Worm (Caenorhabditis elegans) whole organism, late embryonic: ENCODE measurements around the gene sox-2.
A peak's percentile ranks its signal among the peaks of the same experiment; 100 is the strongest.

ENCODE experiments used
- K02D7.2 ChIP-seq: sonication (generic microtip); optimal IDR thresholded peaks from 2 replicates; lab custom pipeline; 2017; ENCODE audit warnings: mild to moderate bottlenecking, missing genetic modification characterization, missing compliant biosample characterization
- madf-2 ChIP-seq: sonication (generic microtip); optimal IDR thresholded peaks from 2 replicates; lab custom pipeline; 2017; ENCODE audit warnings: missing genetic modification characterization, missing compliant biosample characterization
- nfya-1 ChIP-seq: sonication (generic microtip); optimal IDR thresholded peaks from 2 replicates; lab custom pipeline; 2017; ENCODE audit warnings: missing genetic modification characterization, mild to moderate bottlenecking, missing compliant biosample characterization, antibody characterized with exemption, moderate library complexity
- pax-1 ChIP-seq: fragments of 150-350 bp; optimal IDR thresholded peaks from 2 replicates; lab custom pipeline; 2014; ENCODE audit warnings: missing biosample characterization, missing genetic modification characterization
- ref-2 ChIP-seq: sonication (generic microtip); optimal IDR thresholded peaks from 2 replicates; lab custom pipeline; 2016; ENCODE audit warnings: missing genetic modification characterization, missing compliant biosample characterization

- TF ChIP-seq madf-2 (no peak), pax-1 (tag; lab: Kevin White, UChicago) (no peak), ref-2 (peak; percentile 4), K02D7.2 (tag; lab: Kevin White, UChicago) (no peak), nfya-1 (tag; lab: Kevin White, UChicago) (no peak)
Observed at ce11 chrX:7463637-7464036, at the start of gene sox-2.
